Worm (Caenorhabditis elegans) whole organism, L2 larva: Measurements from ENCODE around the gene Y17G7B.12.

Source experiments
- C34F6.9 ChIP-seq: fragments of 150-350 bp; optimal IDR thresholded peaks from 2 replicates; lab custom pipeline; 2014; ENCODE audit warnings: missing biosample characterization, missing genetic modification characterization
- F13H6.1 ChIP-seq: sonication (generic microtip); optimal IDR thresholded peaks from 2 replicates; lab custom pipeline; 2016; ENCODE audit warnings: missing genetic modification characterization, missing compliant biosample characterization
- ZK546.5 ChIP-seq: sonication (generic microtip); optimal IDR thresholded peaks from 2 replicates; lab custom pipeline; 2017; ENCODE audit warnings: missing biosample characterization, missing genetic modification characterization
- ama-1 ChIP-seq: fragments of 150-350 bp; optimal IDR thresholded peaks from 2 replicates; lab custom pipeline; 2018; ENCODE audit warnings: inconsistent platforms
- blmp-1 ChIP-seq: sonication (generic microtip); optimal IDR thresholded peaks from 2 replicates; lab custom pipeline; 2017; ENCODE audit warnings: missing genetic modification characterization, mild to moderate bottlenecking, missing compliant biosample characterization, antibody characterized with exemption, moderate library complexity; ENCODE audit not compliant: insufficient read depth
- ceh-16 ChIP-seq: fragments of 150-350 bp; optimal IDR thresholded peaks from 2 replicates; lab custom pipeline; 2014; ENCODE audit warnings: missing biosample characterization, missing genetic modification characterization
- egl-27 ChIP-seq: sonication (generic microtip); optimal IDR thresholded peaks from 3 replicates; lab custom pipeline; 2017; ENCODE audit warnings: missing biosample characterization, missing genetic modification reagents, missing genetic modification characterization
- elt-1 ChIP-seq: fragments of 150-350 bp; optimal IDR thresholded peaks from 2 replicates; lab custom pipeline; 2014; ENCODE audit warnings: missing biosample characterization, missing genetic modification characterization
- elt-3 ChIP-seq: sonication (generic microtip); optimal IDR thresholded peaks from 2 replicates; lab custom pipeline; 2017; ENCODE audit warnings: missing biosample characterization, missing genetic modification characterization
- fos-1 ChIP-seq: fragments of 150-350 bp; optimal IDR thresholded peaks from 2 replicates; lab custom pipeline; 2014; ENCODE audit warnings: missing biosample characterization, missing genetic modification characterization
- gmeb-1 ChIP-seq: fragments of 150-350 bp; optimal IDR thresholded peaks from 2 replicates; lab custom pipeline; 2014; ENCODE audit warnings: missing biosample characterization, missing genetic modification characterization
- lin-13 ChIP-seq: fragments of 150-350 bp; optimal IDR thresholded peaks from 2 replicates; lab custom pipeline; 2014; ENCODE audit warnings: missing biosample characterization, missing genetic modification reagents, missing genetic modification characterization
- lin-39 ChIP-seq: fragments of 150-350 bp; optimal IDR thresholded peaks from 2 replicates; lab custom pipeline; 2014; ENCODE audit warnings: missing biosample characterization, missing genetic modification reagents, missing genetic modification characterization
- mab-5 ChIP-seq: fragments of 150-350 bp; optimal IDR thresholded peaks from 2 replicates; lab custom pipeline; 2014; ENCODE audit warnings: missing biosample characterization, missing genetic modification characterization
- mbf-1 ChIP-seq: sonication (generic microtip); optimal IDR thresholded peaks from 2 replicates; lab custom pipeline; 2017; ENCODE audit warnings: missing biosample characterization, missing genetic modification characterization
- mdl-1 ChIP-seq, 2 experiments: fragments of 150-350 bp in 1 of 2; sonication (generic microtip) in 1 of 2; optimal IDR thresholded peaks; 2 replicates each; lab custom pipeline; 2017; ENCODE audit warnings: missing biosample characterization in 2 of 2, missing genetic modification characterization in 2 of 2
- nhr-10 ChIP-seq: sonication (generic microtip); optimal IDR thresholded peaks from 2 replicates; lab custom pipeline; 2017; ENCODE audit warnings: missing biosample characterization, missing genetic modification characterization
- nhr-12 ChIP-seq: fragments of 150-350 bp; optimal IDR thresholded peaks from 2 replicates; lab custom pipeline; 2014; ENCODE audit warnings: missing biosample characterization, missing genetic modification characterization
- nhr-129 ChIP-seq: fragments of 150-350 bp; optimal IDR thresholded peaks from 2 replicates; lab custom pipeline; 2014; ENCODE audit warnings: missing biosample characterization, missing genetic modification characterization
- nhr-21 ChIP-seq: fragments of 150-350 bp; optimal IDR thresholded peaks from 2 replicates; lab custom pipeline; 2014; ENCODE audit warnings: missing biosample characterization, missing genetic modification characterization
- nhr-237 ChIP-seq: fragments of 150-350 bp; optimal IDR thresholded peaks from 2 replicates; lab custom pipeline; 2014; ENCODE audit warnings: missing biosample characterization, missing genetic modification characterization
- nhr-25 ChIP-seq: fragments of 150-350 bp; sonication (generic microtip); optimal IDR thresholded peaks from 3 replicates; lab custom pipeline; 2014; ENCODE audit warnings: missing biosample characterization, missing genetic modification characterization
- nhr-6 ChIP-seq: fragments of 150-350 bp; optimal IDR thresholded peaks from 2 replicates; lab custom pipeline; 2014; ENCODE audit warnings: missing biosample characterization, missing genetic modification characterization
- sma-3 ChIP-seq: sonication (generic microtip); optimal IDR thresholded peaks from 2 replicates; lab custom pipeline; 2016; ENCODE audit warnings: missing genetic modification reagents, missing genetic modification characterization, missing compliant biosample characterization
- sma-9 ChIP-seq, 2 experiments: fragments of 150-350 bp in 1 of 2; sonication (generic microtip) in 1 of 2; optimal IDR thresholded peaks; 2 replicates each; lab custom pipeline; 2014 to 2016; ENCODE audit warnings: missing genetic modification characterization in 2 of 2, mild to moderate bottlenecking in 1 of 2, missing biosample characterization in 1 of 2, missing compliant biosample characterization in 1 of 2, missing genetic modification reagents in 1 of 2, moderate library complexity in 1 of 2
- unc-55 ChIP-seq: fragments of 150-350 bp; sonication (generic microtip); optimal IDR thresholded peaks from 3 replicates; lab custom pipeline; 2014; ENCODE audit warnings: missing biosample characterization, missing genetic modification reagents, missing genetic modification characterization
- unc-62 ChIP-seq: fragments of 150-350 bp; optimal IDR thresholded peaks from 2 replicates; lab custom pipeline; 2014; ENCODE audit warnings: missing biosample characterization, missing genetic modification reagents, missing genetic modification characterization
- zag-1 ChIP-seq: fragments of 150-350 bp; optimal IDR thresholded peaks from 2 replicates; lab custom pipeline; 2014; ENCODE audit warnings: missing biosample characterization, missing genetic modification characterization
- ztf-11 ChIP-seq: sonication (generic microtip); optimal IDR thresholded peaks from 2 replicates; lab custom pipeline; 2017; ENCODE audit warnings: missing biosample characterization, missing genetic modification characterization

Y17G7B.12 gene

ce11 chrII:12053486-12053885 lies 29.8 kb downstream of the Y17G7B.12 start:
- TF ChIP-seq nhr-6 (tag; lab: Kevin White, UChicago) (no peak), lin-13 (GFP tag; lab: Kevin White, UChicago) (no peak), sma-3 (GFP tag; lab: Kevin White, UChicago) (peak; percentile 8), ama-1 (lab: Kevin White, UChicago) (peak; percentile 45), sma-9 (GFP tag; optimal IDR thresholded peaks at IDR 0.05; lab: Kevin White, UChicago) (peak; percentile 8), sma-9 (tag; optimal IDR thresholded peaks at IDR 0.05; lab: Kevin White, UChicago) (no peak), nhr-25 (tag; lab: Kevin White, UChicago) (peak; percentile 15), nhr-21 (tag; lab: Kevin White, UChicago) (peak; percentile 70), nhr-129 (peak; percentile 49), mdl-1 (tag; optimal IDR thresholded peaks at IDR 0.05; lab: Kevin White, UChicago) (peak in 1 of 2 experiments; percentile 12)

- TF ChIP-seq nhr-6 (tag; lab: Kevin White, UChicago): no peak
- TF ChIP-seq ama-1 (lab: Kevin White, UChicago): peak; percentile 76
Measured at ce11 chrII:12054150-12054549, 30.5 kb downstream of the Y17G7B.12 start.

ce11 chrII:12054558-12054957 lies 30.9 kb downstream of the Y17G7B.12 start:
- peak; percentile 14 for TF ChIP-seq nhr-25 (tag; lab: Kevin White, UChicago)
- TF ChIP-seq ama-1 (lab: Kevin White, UChicago): peak; percentile 50
- TF ChIP-seq nhr-10 (tag; lab: Kevin White, UChicago): no peak

ce11 chrII:12055408-12056140 lies 31.9 kb downstream of the Y17G7B.12 start:
- TF ChIP-seq lin-13 (GFP tag; lab: Kevin White, UChicago): peak; percentile 5
- TF ChIP-seq ztf-11 (tag; lab: Kevin White, UChicago): no peak

- TF ChIP-seq mab-5 (tag; lab: Kevin White, UChicago) (no peak), sma-3 (GFP tag; lab: Kevin White, UChicago) (peak; percentile 18), ama-1 (lab: Kevin White, UChicago) (peak; percentile 34), lin-13 (GFP tag; lab: Kevin White, UChicago) (no peak)
Measured at ce11 chrII:12058298-12058697, 34.6 kb downstream of the Y17G7B.12 start.

ce11 chrII:12059872-12060271 lies 36.2 kb downstream of the Y17G7B.12 start:
- TF ChIP-seq gmeb-1 (tag; lab: Kevin White, UChicago): no peak
- no peak for TF ChIP-seq nhr-237
- TF ChIP-seq nhr-25 (tag; lab: Kevin White, UChicago): peak; percentile 56
- no peak for TF ChIP-seq nhr-10 (tag; lab: Kevin White, UChicago)
- peak; percentile 6 for TF ChIP-seq nhr-21 (tag; lab: Kevin White, UChicago)
- TF ChIP-seq mbf-1 (tag; lab: Kevin White, UChicago): no peak
- no peak for TF ChIP-seq zag-1 (tag; lab: Kevin White, UChicago)

- TF ChIP-seq egl-27 (tag; lab: Kevin White, UChicago): no peak
- no peak for TF ChIP-seq elt-3 (tag; lab: Kevin White, UChicago)
- TF ChIP-seq ama-1 (lab: Kevin White, UChicago): no peak
- no peak for TF ChIP-seq nhr-12 (tag; lab: Kevin White, UChicago)
- no peak for TF ChIP-seq blmp-1 (tag; lab: Kevin White, UChicago)
- no peak for TF ChIP-seq sma-3 (GFP tag; lab: Kevin White, UChicago)
- TF ChIP-seq lin-39 (tag; lab: Kevin White, UChicago): no peak
- TF ChIP-seq C34F6.9 (tag; lab: Kevin White, UChicago): no peak
- no peak for TF ChIP-seq ZK546.5
- no peak for TF ChIP-seq sma-9 (GFP tag; optimal IDR thresholded peaks at IDR 0.05; lab: Kevin White, UChicago)
- TF ChIP-seq sma-9 (tag; optimal IDR thresholded peaks at IDR 0.05; lab: Kevin White, UChicago): no peak
Measured at ce11 chrII:12062521-12062920, 38.9 kb downstream of the Y17G7B.12 start, which contains the start of gene arrd-7. arrd-7 (minus strand) TSS chrII:12062621.

ce11 chrII:12063076-12063475 lies 39.4 kb downstream of the Y17G7B.12 start:
- TF ChIP-seq unc-55 (GFP tag; lab: Kevin White, UChicago): no peak
- no peak for TF ChIP-seq unc-62
- TF ChIP-seq nhr-6 (tag; lab: Kevin White, UChicago): no peak
- TF ChIP-seq gmeb-1 (tag; lab: Kevin White, UChicago): peak; percentile 30
- peak; percentile 99 for TF ChIP-seq fos-1 (tag; lab: Kevin White, UChicago)
- TF ChIP-seq F13H6.1 (tag; lab: Kevin White, UChicago): no peak
- no peak for TF ChIP-seq elt-1
- peak; percentile 13 for TF ChIP-seq sma-9 (GFP tag; optimal IDR thresholded peaks at IDR 0.05; lab: Kevin White, UChicago)
- no peak for TF ChIP-seq sma-9 (tag; optimal IDR thresholded peaks at IDR 0.05; lab: Kevin White, UChicago)
- TF ChIP-seq ceh-16 (tag; lab: Kevin White, UChicago): no peak
- TF ChIP-seq, all 48 proteins: peak for 3
